Worm (Caenorhabditis elegans) whole organism, late embryonic: Measurements from ENCODE around the gene srw-134.

Source experiments
- C08G9.2 ChIP-seq: sonication (generic microtip); optimal IDR thresholded peaks from 2 replicates; lab custom pipeline; 2016; ENCODE audit warnings: mild to moderate bottlenecking, missing genetic modification characterization, moderate library complexity, missing compliant biosample characterization
- F13H6.1 ChIP-seq: sonication (generic microtip); optimal IDR thresholded peaks from 2 replicates; lab custom pipeline; 2016; ENCODE audit warnings: missing genetic modification characterization, missing compliant biosample characterization
- K02D7.2 ChIP-seq: sonication (generic microtip); optimal IDR thresholded peaks from 2 replicates; lab custom pipeline; 2017; ENCODE audit warnings: mild to moderate bottlenecking, missing genetic modification characterization, missing compliant biosample characterization
- K09A11.1 ChIP-seq: sonication (generic microtip); optimal IDR thresholded peaks from 2 replicates; lab custom pipeline; 2017; ENCODE audit warnings: antibody characterized with exemption, mild to moderate bottlenecking, missing genetic modification characterization, missing compliant biosample characterization; ENCODE audit not compliant: insufficient read depth
- T23F11.4 ChIP-seq: fragments of 200-800 bp; sonication (Bioruptor generic); optimal IDR thresholded peaks from 2 replicates; lab custom pipeline; 2018; ENCODE audit warnings: mild to moderate bottlenecking, missing genetic modification characterization, missing compliant biosample characterization
- ceh-14 ChIP-seq: sonication (generic microtip); optimal IDR thresholded peaks from 2 replicates; lab custom pipeline; 2016; ENCODE audit warnings: missing genotype, missing genetic modification characterization, missing compliant biosample characterization
- ceh-24 ChIP-seq: sonication (generic microtip); optimal IDR thresholded peaks from 2 replicates; lab custom pipeline; 2016; ENCODE audit warnings: mild to moderate bottlenecking, missing genetic modification characterization, missing compliant biosample characterization
- ceh-34 ChIP-seq: sonication (generic microtip); optimal IDR thresholded peaks from 2 replicates; lab custom pipeline; 2016; ENCODE audit warnings: mild to moderate bottlenecking, missing genetic modification characterization, missing compliant biosample characterization
- ceh-48 ChIP-seq: sonication (generic microtip); optimal IDR thresholded peaks from 2 replicates; lab custom pipeline; 2016; ENCODE audit warnings: missing genetic modification characterization, inconsistent platforms, missing compliant biosample characterization
- che-1 ChIP-seq: sonication (generic microtip); optimal IDR thresholded peaks from 2 replicates; lab custom pipeline; 2016; ENCODE audit warnings: mild to moderate bottlenecking, missing genetic modification characterization, missing compliant biosample characterization
- dmd-4 ChIP-seq: sonication (generic microtip); optimal IDR thresholded peaks from 2 replicates; lab custom pipeline; 2016; ENCODE audit warnings: borderline replicate concordance, missing genetic modification characterization, missing compliant biosample characterization
- elt-4 ChIP-seq: sonication (generic microtip); optimal IDR thresholded peaks from 2 replicates; lab custom pipeline; 2016; ENCODE audit warnings: missing genetic modification characterization, missing compliant biosample characterization
- ets-4 ChIP-seq: sonication (generic microtip); optimal IDR thresholded peaks from 2 replicates; lab custom pipeline; 2016; ENCODE audit warnings: missing genetic modification characterization, missing compliant biosample characterization
- eyg-1 ChIP-seq: sonication (generic microtip); optimal IDR thresholded peaks from 2 replicates; lab custom pipeline; 2016; ENCODE audit warnings: missing genotype, missing genetic modification characterization, missing compliant biosample characterization
- fax-1 ChIP-seq: sonication (generic microtip); optimal IDR thresholded peaks from 2 replicates; lab custom pipeline; 2016; ENCODE audit warnings: missing genotype, missing genetic modification characterization, missing compliant biosample characterization
- fkh-10 ChIP-seq: fragments of 150-350 bp; optimal IDR thresholded peaks from 2 replicates; lab custom pipeline; 2014; ENCODE audit warnings: missing biosample characterization, missing genetic modification reagents, missing genetic modification characterization
- hlh-13 ChIP-seq: fragments of 200-800 bp; sonication (Bioruptor generic); optimal IDR thresholded peaks from 2 replicates; lab custom pipeline; 2018; ENCODE audit warnings: mild to moderate bottlenecking, missing genetic modification characterization, missing compliant biosample characterization
- hlh-8 ChIP-seq: sonication (generic microtip); optimal IDR thresholded peaks from 2 replicates; lab custom pipeline; 2016; ENCODE audit warnings: missing genotype, missing genetic modification characterization, missing compliant biosample characterization
- lim-6 ChIP-seq: sonication (generic microtip); optimal IDR thresholded peaks from 2 replicates; lab custom pipeline; 2016; ENCODE audit warnings: missing genetic modification characterization, missing compliant biosample characterization
- nhr-11 ChIP-seq: fragments of 150-350 bp; optimal IDR thresholded peaks from 2 replicates; lab custom pipeline; 2014; ENCODE audit warnings: missing biosample characterization, missing genetic modification characterization
- odd-2 ChIP-seq: sonication (generic microtip); optimal IDR thresholded peaks from 2 replicates; lab custom pipeline; 2017; ENCODE audit warnings: antibody characterized with exemption, mild to moderate bottlenecking, missing genetic modification characterization, missing compliant biosample characterization
- pag-3 ChIP-seq: sonication (generic microtip); optimal IDR thresholded peaks from 2 replicates; lab custom pipeline; 2016; ENCODE audit warnings: missing compliant biosample characterization, missing genetic modification characterization, borderline replicate concordance
- pat-9 ChIP-seq: fragments of 200-800 bp; sonication (Bioruptor generic); optimal IDR thresholded peaks from 2 replicates; lab custom pipeline; 2018; ENCODE audit warnings: mild to moderate bottlenecking, missing genetic modification characterization, moderate library complexity, missing compliant biosample characterization
- pha-4 ChIP-seq: fragments of 150-350 bp; optimal IDR thresholded peaks from 2 replicates; lab custom pipeline; 2018; ENCODE audit warnings: missing biosample characterization, missing genetic modification reagents, missing genetic modification characterization
- pros-1 ChIP-seq: fragments of 150-350 bp; optimal IDR thresholded peaks from 2 replicates; lab custom pipeline; 2014; ENCODE audit warnings: missing biosample characterization, missing genetic modification reagents, missing genetic modification characterization
- ref-2 ChIP-seq: sonication (generic microtip); optimal IDR thresholded peaks from 2 replicates; lab custom pipeline; 2016; ENCODE audit warnings: missing genetic modification characterization, missing compliant biosample characterization
- rnt-1 ChIP-seq: sonication (generic microtip); optimal IDR thresholded peaks from 2 replicates; lab custom pipeline; 2016; ENCODE audit warnings: missing genetic modification characterization, missing compliant biosample characterization
- sox-2 ChIP-seq: fragments of 200-800 bp; sonication (Bioruptor generic); IDR thresholded peaks from 2 replicates; pipeline ENCODE4 v1.3.6; 2022; ENCODE audit warnings: missing genetic modification reagents, missing genetic modification characterization, missing compliant biosample characterization
- sox-4 ChIP-seq: sonication (generic microtip); optimal IDR thresholded peaks from 2 replicates; lab custom pipeline; 2017; ENCODE audit warnings: mild to moderate bottlenecking, missing genetic modification characterization, inconsistent platforms, missing compliant biosample characterization
- unc-42 ChIP-seq: sonication (generic microtip); optimal IDR thresholded peaks from 2 replicates; lab custom pipeline; 2016; ENCODE audit warnings: missing genotype, missing genetic modification characterization, missing compliant biosample characterization
- unc-55 ChIP-seq: sonication (generic microtip); optimal IDR thresholded peaks from 2 replicates; lab custom pipeline; 2017; ENCODE audit warnings: missing biosample characterization, missing genetic modification reagents, missing genetic modification characterization
- unc-86 ChIP-seq: sonication (generic microtip); optimal IDR thresholded peaks from 2 replicates; lab custom pipeline; 2016; ENCODE audit warnings: missing genetic modification characterization, missing compliant biosample characterization

Gene srw-134

ce11 chrV:4081283-4081682 lies 31.1 kb downstream of the srw-134 start, which contains the start of gene srh-211:
Gene srh-211 (minus strand): TSS chrV:4081383.
- TF ChIP-seq ceh-34 (tag; lab: Kevin White, UChicago) (no peak), odd-2 (no peak), nhr-11 (tag; lab: Kevin White, UChicago) (no peak), fkh-10 (GFP tag; lab: Kevin White, UChicago) (no peak), hlh-13 (GFP tag; lab: Kevin White, UChicago) (no peak), sox-2 (GFP tag; lab: Robert Waterston, UW) (no peak), pros-1 (tag; lab: Kevin White, UChicago) (no peak), F13H6.1 (tag; lab: Kevin White, UChicago) (no peak), T23F11.4 (no peak), eyg-1 (no peak), hlh-8 (tag; lab: Kevin White, UChicago) (no peak), pha-4 (tag; lab: Kevin White, UChicago) (no peak), rnt-1 (tag; lab: Kevin White, UChicago) (no peak), dmd-4 (tag; lab: Kevin White, UChicago) (no peak), lim-6 (tag; lab: Kevin White, UChicago) (no peak), pag-3 (tag; lab: Kevin White, UChicago) (no peak)
- TF ChIP-seq, all 69 proteins: peak for 0

- no peak for TF ChIP-seq K09A11.1 (tag; lab: Kevin White, UChicago)
- no peak for TF ChIP-seq lim-6 (tag; lab: Kevin White, UChicago)
- no peak for TF ChIP-seq unc-42 (tag; lab: Kevin White, UChicago)
- no peak for TF ChIP-seq hlh-13 (GFP tag; lab: Kevin White, UChicago)
- no peak for TF ChIP-seq K02D7.2 (tag; lab: Kevin White, UChicago)
These were observed 31.9 kb downstream of the srw-134 start for ce11 chrV:4080546-4080945.

DNA sequence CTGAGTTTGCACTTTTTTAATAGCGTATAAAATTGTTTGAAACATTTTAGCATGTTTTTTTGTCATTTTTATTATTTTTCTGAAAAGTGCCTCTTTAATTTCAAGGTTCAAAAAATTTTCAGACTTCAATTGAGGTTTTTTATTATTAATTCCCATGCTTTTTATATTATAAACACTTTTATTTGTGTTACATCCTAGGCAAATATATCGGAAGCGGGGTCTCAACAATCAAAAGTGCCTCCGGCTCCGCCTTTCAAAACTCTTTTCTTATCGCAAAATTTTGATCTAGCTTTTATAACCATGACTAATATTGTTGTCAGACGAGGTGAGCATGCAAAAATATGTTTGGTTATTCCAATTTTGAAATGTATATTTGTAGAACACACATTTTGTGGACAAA lies 39.0 kb downstream of the srw-134 start, which contains the start of gene otpl-2:
Gene otpl-2 (plus strand): TSS at position 301 of the 400 bp plus-strand sequence.
- TF ChIP-seq dmd-4 (tag; lab: Kevin White, UChicago) (no peak), C08G9.2 (tag; lab: Kevin White, UChicago) (no peak), ceh-24 (tag; lab: Kevin White, UChicago) (no peak), unc-55 (GFP tag; lab: Kevin White, UChicago) (no peak), ceh-48 (tag; lab: Kevin White, UChicago) (no peak), ceh-34 (tag; lab: Kevin White, UChicago) (no peak), lim-6 (tag; lab: Kevin White, UChicago) (no peak), pat-9 (tag; lab: Kevin White, UChicago) (no peak), che-1 (tag; lab: Kevin White, UChicago) (no peak), sox-4 (tag; lab: Kevin White, UChicago) (no peak), ref-2 (tag; lab: Kevin White, UChicago) (no peak), elt-4 (tag; lab: Kevin White, UChicago) (no peak), fkh-10 (GFP tag; lab: Kevin White, UChicago) (no peak), fax-1 (tag; lab: Kevin White, UChicago) (no peak), ceh-14 (tag; lab: Kevin White, UChicago) (no peak), unc-86 (tag; lab: Kevin White, UChicago) (no peak), ets-4 (no peak)
